Worm (Caenorhabditis elegans) whole organism, mixed stage, embryonic: ENCODE data around the gene pals-34.

Experiments used
- bed-3 ChIP-seq: fragments of 200-800 bp; sonication (Bioruptor generic); optimal IDR thresholded peaks from 3 replicates; lab custom pipeline; 2018; ENCODE audit warnings: mild to moderate bottlenecking, missing genetic modification characterization, moderate library complexity, missing compliant biosample characterization
- blmp-1 ChIP-seq: fragments of 150-350 bp; optimal IDR thresholded peaks from 2 replicates; lab custom pipeline; 2014; ENCODE audit warnings: missing biosample characterization, missing genetic modification characterization
- ceh-39 ChIP-seq: fragments of 150-350 bp; optimal IDR thresholded peaks from 2 replicates; lab custom pipeline; 2014; ENCODE audit warnings: missing biosample characterization, missing genetic modification characterization
- ceh-43 ChIP-seq: fragments of 200-800 bp; sonication (Bioruptor generic); optimal IDR thresholded peaks from 2 replicates; lab custom pipeline; 2018; ENCODE audit warnings: mild to moderate bottlenecking, missing genetic modification characterization, moderate library complexity, missing compliant biosample characterization
- ceh-83 ChIP-seq: fragments of 200-800 bp; sonication (Bioruptor generic); optimal IDR thresholded peaks from 2 replicates; lab custom pipeline; 2018; ENCODE audit warnings: mild to moderate bottlenecking, missing genetic modification characterization, missing compliant biosample characterization
- ces-1 ChIP-seq: fragments of 150-350 bp; optimal IDR thresholded peaks from 2 replicates; lab custom pipeline; 2014; ENCODE audit warnings: missing biosample characterization, missing genetic modification reagents, missing genetic modification characterization
- cnd-1 ChIP-seq: fragments of 200-800 bp; sonication (Bioruptor generic); optimal IDR thresholded peaks from 2 replicates; lab custom pipeline; 2018; ENCODE audit warnings: mild to moderate bottlenecking, missing genetic modification characterization, missing compliant biosample characterization
- drap-1 ChIP-seq: fragments of 200-800 bp; sonication (Bioruptor generic); optimal IDR thresholded peaks from 3 replicates; lab custom pipeline; 2018; ENCODE audit warnings: mild to moderate bottlenecking, missing genetic modification characterization, missing compliant biosample characterization
- elt-1 ChIP-seq: sonication (generic microtip); optimal IDR thresholded peaks from 2 replicates; lab custom pipeline; 2017; ENCODE audit warnings: missing genetic modification characterization, mild to moderate bottlenecking, missing compliant biosample characterization, antibody characterized with exemption, moderate library complexity, borderline replicate concordance; ENCODE audit not compliant: insufficient read depth
- elt-3 ChIP-seq: fragments of 150-350 bp; optimal IDR thresholded peaks from 2 replicates; lab custom pipeline; 2014; ENCODE audit warnings: missing biosample characterization, missing genetic modification characterization
- ham-2 ChIP-seq: fragments of 200-800 bp; sonication (Bioruptor generic); optimal IDR thresholded peaks from 2 replicates; lab custom pipeline; 2018; ENCODE audit warnings: mild to moderate bottlenecking, missing genetic modification characterization, missing compliant biosample characterization
- hlh-1 ChIP-seq: fragments of 150-350 bp; optimal IDR thresholded peaks from 2 replicates; lab custom pipeline; 2014; ENCODE audit warnings: missing biosample characterization, missing genetic modification reagents, missing genetic modification characterization
- lin-13 ChIP-seq: fragments of 150-350 bp; optimal IDR thresholded peaks from 2 replicates; lab custom pipeline; 2014; ENCODE audit warnings: missing biosample characterization, missing genetic modification characterization
- lin-32 ChIP-seq: fragments of 200-800 bp; sonication (Bioruptor generic); optimal IDR thresholded peaks from 2 replicates; lab custom pipeline; 2018; ENCODE audit warnings: mild to moderate bottlenecking, missing genetic modification characterization, missing compliant biosample characterization
- lsy-2 ChIP-seq: fragments of 150-350 bp; optimal IDR thresholded peaks from 2 replicates; lab custom pipeline; 2014; ENCODE audit warnings: missing biosample characterization, missing genetic modification characterization
- mab-5 ChIP-seq: fragments of 150-350 bp; optimal IDR thresholded peaks from 2 replicates; lab custom pipeline; 2014; ENCODE audit warnings: missing biosample characterization, missing genetic modification characterization
- mls-2 ChIP-seq: sonication (generic microtip); optimal IDR thresholded peaks from 2 replicates; lab custom pipeline; 2016; ENCODE audit warnings: mild to moderate bottlenecking, missing genetic modification characterization, moderate library complexity, missing compliant biosample characterization
- nhr-12 ChIP-seq: fragments of 150-350 bp; optimal IDR thresholded peaks from 2 replicates; lab custom pipeline; 2014; ENCODE audit warnings: missing biosample characterization, missing genetic modification characterization
- nhr-2 ChIP-seq: fragments of 150-350 bp; optimal IDR thresholded peaks from 2 replicates; lab custom pipeline; 2014; ENCODE audit warnings: missing biosample characterization, missing genetic modification characterization
- nhr-28 ChIP-seq: fragments of 150-350 bp; optimal IDR thresholded peaks from 2 replicates; lab custom pipeline; 2014; ENCODE audit warnings: missing biosample characterization, missing genetic modification characterization
- nhr-76 ChIP-seq: sonication (generic microtip); optimal IDR thresholded peaks from 2 replicates; lab custom pipeline; 2017; ENCODE audit warnings: missing biosample characterization, missing genetic modification characterization
- pha-4 ChIP-seq: fragments of 150-350 bp; optimal IDR thresholded peaks from 2 replicates; lab custom pipeline; 2018; ENCODE audit warnings: missing biosample characterization, missing genetic modification reagents, missing genetic modification characterization
- sem-2 ChIP-seq: fragments of 200-800 bp; sonication (Bioruptor generic); optimal IDR thresholded peaks from 2 replicates; lab custom pipeline; 2018; ENCODE audit warnings: mild to moderate bottlenecking, missing genetic modification characterization, missing compliant biosample characterization
- snpc-4 ChIP-seq: fragments of 150-350 bp; optimal IDR thresholded peaks from 2 replicates; lab custom pipeline; 2014; ENCODE audit warnings: missing biosample characterization, missing genetic modification characterization
- sptf-1 ChIP-seq: sonication (generic microtip); optimal IDR thresholded peaks from 2 replicates; lab custom pipeline; 2017; ENCODE audit warnings: mild to moderate bottlenecking, missing genetic modification characterization, moderate library complexity, missing compliant biosample characterization
- tbx-8 ChIP-seq: fragments of 200-800 bp; sonication (Bioruptor generic); optimal IDR thresholded peaks from 2 replicates; lab custom pipeline; 2018; ENCODE audit warnings: mild to moderate bottlenecking, missing genetic modification characterization, moderate library complexity, missing compliant biosample characterization
- unc-120 ChIP-seq: sonication (generic microtip); optimal IDR thresholded peaks from 2 replicates; lab custom pipeline; 2017; ENCODE audit warnings: missing genetic modification characterization, missing compliant biosample characterization; ENCODE audit not compliant: poor library complexity, severe bottlenecking
- unc-62 ChIP-seq: fragments of 150-350 bp; optimal IDR thresholded peaks from 2 replicates; lab custom pipeline; 2014; ENCODE audit warnings: missing biosample characterization, missing genetic modification reagents, missing genetic modification characterization
- zip-8 ChIP-seq: fragments of 150-350 bp; optimal IDR thresholded peaks from 2 replicates; lab custom pipeline; 2014; ENCODE audit warnings: missing biosample characterization, missing genetic modification characterization
- ztf-11 ChIP-seq: fragments of 150-350 bp; optimal IDR thresholded peaks from 2 replicates; lab custom pipeline; 2014; ENCODE audit warnings: missing biosample characterization, missing genetic modification characterization

The pals-34 gene

ce11 chrV:7970519-7970918, 14.2 kb upstream of the pals-34 start:
- no peak for TF ChIP-seq lin-32 (GFP tag; lab: Kevin White, UChicago)
- TF ChIP-seq cnd-1 (tag; lab: Kevin White, UChicago) = no peak
- no peak for TF ChIP-seq ceh-39
- no peak for TF ChIP-seq nhr-28 (tag; lab: Kevin White, UChicago)
- no peak for TF ChIP-seq elt-1
- no peak for TF ChIP-seq hlh-1 (tag; lab: Kevin White, UChicago)
- no peak for TF ChIP-seq bed-3 (GFP tag; lab: Kevin White, UChicago)
- no peak for TF ChIP-seq ham-2
- no peak for TF ChIP-seq ceh-83 (GFP tag; lab: Kevin White, UChicago)
- TF ChIP-seq lin-13 = no peak

- TF ChIP-seq unc-120 (tag; lab: Kevin White, UChicago) (no peak), tbx-8 (GFP tag; lab: Kevin White, UChicago) (no peak), lin-13 (no peak), ceh-39 (no peak)
These were observed 12.8 kb upstream of the pals-34 start, which contains the start of gene che-7 for ce11 chrV:7969107-7969506. TSS of gene che-7 (minus strand) at chrV:7969207.

ce11 chrV:7964429-7964828, 8.1 kb upstream of the pals-34 start:
- TF ChIP-seq tbx-8 (GFP tag; lab: Kevin White, UChicago) (no peak), unc-62 (no peak), nhr-28 (tag; lab: Kevin White, UChicago) (no peak), unc-120 (tag; lab: Kevin White, UChicago) (no peak), mls-2 (tag; lab: Kevin White, UChicago) (no peak), ham-2 (no peak), ztf-11 (tag; lab: Kevin White, UChicago) (no peak), ces-1 (GFP tag; lab: Kevin White, UChicago) (no peak), blmp-1 (no peak), ceh-83 (GFP tag; lab: Kevin White, UChicago) (no peak), nhr-12 (no peak), zip-8 (tag; lab: Kevin White, UChicago) (no peak), sem-2 (GFP tag; lab: Kevin White, UChicago) (no peak), nhr-2 (no peak), nhr-76 (no peak), bed-3 (GFP tag; lab: Kevin White, UChicago) (no peak), ceh-39 (no peak)

- no peak for TF ChIP-seq unc-62
- no peak for TF ChIP-seq mab-5 (tag; lab: Kevin White, UChicago)
- no peak for TF ChIP-seq nhr-28 (tag; lab: Kevin White, UChicago)
- TF ChIP-seq ceh-43 (GFP tag; lab: Kevin White, UChicago) = no peak
- no peak for TF ChIP-seq lsy-2 (tag; lab: Kevin White, UChicago)
- no peak for TF ChIP-seq ceh-83 (GFP tag; lab: Kevin White, UChicago)
- no peak for TF ChIP-seq hlh-1 (tag; lab: Kevin White, UChicago)
- no peak for TF ChIP-seq lin-13
- TF ChIP-seq cnd-1 (tag; lab: Kevin White, UChicago) = no peak
- no peak for TF ChIP-seq elt-3 (tag; lab: Kevin White, UChicago)
- no peak for TF ChIP-seq snpc-4
- TF ChIP-seq sptf-1 (tag; lab: Kevin White, UChicago) = no peak
These were observed 2.5 kb upstream of the pals-34 start, which contains the start of the genes clec-217 and F26D11.2 for ce11 chrV:7958740-7959320. TSS of gene clec-217 (minus strand) at chrV:7958840. TSS of gene F26D11.2 (plus strand) at chrV:7959270.

ce11 chrV:7955168-7955567, 1.1 kb downstream of the pals-34 start, which contains the start of gene F26D11.12:
TSS of gene F26D11.12 (minus strand) at chrV:7955312.
- TF ChIP-seq ham-2 (no peak), elt-3 (tag; lab: Kevin White, UChicago) (no peak), nhr-2 (no peak), ceh-43 (GFP tag; lab: Kevin White, UChicago) (no peak), cnd-1 (tag; lab: Kevin White, UChicago) (no peak), ces-1 (GFP tag; lab: Kevin White, UChicago) (no peak), nhr-76 (no peak), sem-2 (GFP tag; lab: Kevin White, UChicago) (no peak), snpc-4 (no peak), bed-3 (GFP tag; lab: Kevin White, UChicago) (no peak), nhr-28 (tag; lab: Kevin White, UChicago) (no peak), lin-13 (no peak), elt-1 (no peak), pha-4 (tag; lab: Kevin White, UChicago) (no peak), drap-1 (no peak), unc-120 (tag; lab: Kevin White, UChicago) (no peak), lin-32 (GFP tag; lab: Kevin White, UChicago) (no peak)
